Fruit fly (Drosophila melanogaster) whole organism, embryonic: ENCODE results near the gene PK2-R2.

Experiments
- Ada2b ChIP-seq: fragments of 200-800 bp; sonication (Bioruptor generic); IDR thresholded peaks from 2 replicates; pipeline ENCODE4 v1.3.6; 2022; ENCODE audit warnings: missing biosample characterization, missing genetic modification characterization
- CG10654 ChIP-seq: fragments of 200-800 bp; sonication (Bioruptor generic); optimal IDR thresholded peaks from 2 replicates; lab custom pipeline; 2016; ENCODE audit warnings: missing biosample characterization, missing genetic modification characterization
- CG10959 ChIP-seq: fragments of 200-800 bp; sonication (Bioruptor generic); IDR thresholded peaks from 2 replicates; pipeline ENCODE4 v1.3.6; 2022; ENCODE audit warnings: missing biosample characterization, missing genetic modification characterization
- CG12391 ChIP-seq: fragments of 200-800 bp; sonication (Bioruptor generic); optimal IDR thresholded peaks from 3 replicates; lab custom pipeline; 2018; ENCODE audit warnings: missing biosample characterization, mild to moderate bottlenecking, missing genetic modification characterization, moderate library complexity
- CG13296 ChIP-seq: fragments of 200-800 bp; sonication (Bioruptor generic); optimal IDR thresholded peaks from 3 replicates; lab custom pipeline; 2018; ENCODE audit warnings: missing biosample characterization, mild to moderate bottlenecking, missing genetic modification characterization
- CG1602 ChIP-seq: fragments of 200-800 bp; sonication (Bioruptor generic); optimal IDR thresholded peaks from 3 replicates; lab custom pipeline; 2016; ENCODE audit warnings: missing biosample characterization, missing genetic modification characterization
- CG17829 ChIP-seq: fragments of 200-800 bp; optimal IDR thresholded peaks from 2 replicates; lab custom pipeline; 2019; ENCODE audit warnings: missing biosample characterization, mild to moderate bottlenecking, missing genetic modification characterization, moderate library complexity
- CG18764 ChIP-seq: fragments of 200-800 bp; sonication (Bioruptor generic); optimal IDR thresholded peaks from 3 replicates; lab custom pipeline; 2016; ENCODE audit warnings: missing biosample characterization, missing genetic modification characterization
- CG30431 ChIP-seq: fragments of 200-800 bp; sonication (Bioruptor generic); optimal IDR thresholded peaks from 2 replicates; lab custom pipeline; 2017; ENCODE audit warnings: missing biosample characterization, missing genetic modification characterization
- CG33557 ChIP-seq: fragments of 200-800 bp; sonication (Bioruptor generic); optimal IDR thresholded peaks from 2 replicates; lab custom pipeline; 2019; ENCODE audit warnings: missing biosample characterization, mild to moderate bottlenecking, missing genetic modification characterization, moderate library complexity
- CG34422 ChIP-seq: fragments of 200-800 bp; sonication (Bioruptor generic); IDR thresholded peaks from 3 replicates; pipeline ENCODE4 v1.3.6; 2022; ENCODE audit warnings: missing biosample characterization, missing genetic modification characterization
- CG4820 ChIP-seq: fragments of 200-800 bp; sonication (Bioruptor generic); optimal IDR thresholded peaks from 3 replicates; lab custom pipeline; 2016; ENCODE audit warnings: missing biosample characterization, missing genetic modification characterization
- CG6854 ChIP-seq: fragments of 200-800 bp; sonication (Bioruptor generic); optimal IDR thresholded peaks from 3 replicates; lab custom pipeline; 2017; ENCODE audit warnings: missing biosample characterization, mild to moderate bottlenecking, missing genetic modification characterization
- CG9797 ChIP-seq: fragments of 200-800 bp; sonication (Bioruptor generic); optimal IDR thresholded peaks from 3 replicates; lab custom pipeline; 2018; ENCODE audit warnings: missing biosample characterization, mild to moderate bottlenecking, missing genetic modification characterization
- Camta ChIP-seq: fragments of 200-800 bp; sonication (Bioruptor generic); optimal IDR thresholded peaks from 2 replicates; lab custom pipeline; 2016; ENCODE audit warnings: missing biosample characterization, missing genetic modification characterization
- CkIIα-i1 ChIP-seq: fragments of 200-800 bp; sonication (Bioruptor generic); IDR thresholded peaks from 2 replicates; pipeline ENCODE4 v1.3.6; 2022; ENCODE audit warnings: missing biosample characterization, missing genetic modification characterization
- Deaf1 ChIP-seq: fragments of 200-800 bp; optimal IDR thresholded peaks from 3 replicates; lab custom pipeline; 2019; ENCODE audit warnings: missing biosample characterization, mild to moderate bottlenecking, missing genetic modification characterization, moderate library complexity
- ERR ChIP-seq: fragments of 200-800 bp; sonication (Bioruptor generic); optimal IDR thresholded peaks from 2 replicates; lab custom pipeline; 2016; ENCODE audit warnings: missing biosample characterization, missing genetic modification characterization
- Fer2 ChIP-seq: fragments of 200-800 bp; sonication (Bioruptor generic); optimal IDR thresholded peaks from 2 replicates; lab custom pipeline; 2018; ENCODE audit warnings: missing biosample characterization, mild to moderate bottlenecking, missing genetic modification characterization, moderate library complexity
- Hand ChIP-seq: fragments of 200-800 bp; sonication (Bioruptor generic); optimal IDR thresholded peaks from 2 replicates; lab custom pipeline; 2017; ENCODE audit warnings: mild to moderate bottlenecking, missing biosample characterization, missing genetic modification reagents, missing genetic modification characterization
- Hmx ChIP-seq: fragments of 200-800 bp; sonication (Bioruptor generic); optimal IDR thresholded peaks from 2 replicates; lab custom pipeline; 2016; ENCODE audit warnings: missing biosample characterization, missing genetic modification characterization
- Hr51 ChIP-seq, 2 experiments: fragments of 200-800 bp; sonication (Bioruptor generic); optimal IDR thresholded peaks; 2 replicates in 1 of 2; 3 replicates in 1 of 2; lab custom pipeline; 2016 to 2018; ENCODE audit warnings: missing biosample characterization in 2 of 2, missing genetic modification characterization in 2 of 2, mild to moderate bottlenecking in 1 of 2, moderate library complexity in 1 of 2
- Lpt ChIP-seq: fragments of >200 bp; optimal IDR thresholded peaks from 2 replicates; lab custom pipeline; 2018; ENCODE audit warnings: missing biosample characterization, missing genetic modification characterization
- NK7.1 ChIP-seq: fragments of 200-800 bp; sonication (Bioruptor generic); optimal IDR thresholded peaks from 3 replicates; lab custom pipeline; 2016; ENCODE audit warnings: missing biosample characterization, missing genetic modification characterization
- Spps ChIP-seq: fragments of 200-800 bp; sonication (Bioruptor generic); optimal IDR thresholded peaks from 2 replicates; lab custom pipeline; 2018; ENCODE audit warnings: missing biosample characterization, mild to moderate bottlenecking, missing genetic modification characterization
- Ssrp ChIP-seq: fragments of 200-800 bp; sonication (Bioruptor generic); optimal IDR thresholded peaks from 2 replicates; lab custom pipeline; 2018; ENCODE audit warnings: missing biosample characterization, mild to moderate bottlenecking, missing genetic modification characterization, moderate library complexity
- Xrp1 ChIP-seq: fragments of 200-800 bp; sonication (Bioruptor generic); IDR thresholded peaks from 2 replicates; pipeline ENCODE4 v1.3.6; 2022; ENCODE audit warnings: missing biosample characterization, missing genetic modification characterization
- aop ChIP-seq: fragments of 200-800 bp; sonication (Bioruptor generic); IDR thresholded peaks from 2 replicates; pipeline ENCODE4 v1.3.6; 2022; ENCODE audit warnings: missing biosample characterization, missing genetic modification characterization
- ase ChIP-seq: fragments of 200-800 bp; sonication (Bioruptor generic); IDR thresholded peaks from 3 replicates; pipeline ENCODE4 v1.3.6; 2022; ENCODE audit warnings: missing biosample characterization, missing genetic modification characterization
- bigmax ChIP-seq: fragments of 200-800 bp; sonication (Bioruptor generic); optimal IDR thresholded peaks from 2 replicates; lab custom pipeline; 2018; ENCODE audit warnings: missing biosample characterization, mild to moderate bottlenecking, missing genetic modification characterization
- cg ChIP-seq: fragments of 200-800 bp; sonication (Bioruptor generic); optimal IDR thresholded peaks from 3 replicates; lab custom pipeline; 2019; ENCODE audit warnings: missing biosample characterization, mild to moderate bottlenecking, missing genetic modification characterization, moderate library complexity
- ci ChIP-seq: fragments of 200-800 bp; sonication (Bioruptor generic); IDR thresholded peaks from 3 replicates; pipeline ENCODE4 v1.3.6; 2022; ENCODE audit warnings: missing biosample characterization, missing genetic modification characterization
- dan ChIP-seq: fragments of 200-800 bp; sonication (Bioruptor generic); IDR thresholded peaks from 2 replicates; pipeline ENCODE4 v1.3.6; 2022; ENCODE audit warnings: missing biosample characterization, missing genetic modification characterization
- dmrt99B ChIP-seq: fragments of 200-800 bp; sonication (Bioruptor generic); optimal IDR thresholded peaks from 2 replicates; lab custom pipeline; 2018; ENCODE audit warnings: missing biosample characterization, mild to moderate bottlenecking, missing genetic modification characterization, moderate library complexity
- dpn ChIP-seq, 2 experiments: fragments of 200-800 bp; sonication (Bioruptor generic); optimal IDR thresholded peaks; 3 replicates each; lab custom pipeline; 2016; ENCODE audit warnings: missing biosample characterization in 2 of 2, missing genetic modification characterization in 2 of 2
- eyg ChIP-seq: fragments of 200-800 bp; sonication (Bioruptor generic); optimal IDR thresholded peaks from 3 replicates; lab custom pipeline; 2016; ENCODE audit warnings: missing biosample characterization, missing genetic modification characterization
- grau ChIP-seq: fragments of 200-800 bp; optimal IDR thresholded peaks from 3 replicates; lab custom pipeline; 2019; ENCODE audit warnings: missing biosample characterization, mild to moderate bottlenecking, missing genetic modification characterization, moderate library complexity
- her ChIP-seq: fragments of 200-800 bp; sonication (Bioruptor generic); optimal IDR thresholded peaks from 2 replicates; lab custom pipeline; 2016; ENCODE audit warnings: missing biosample characterization, missing genetic modification characterization
- hkb ChIP-seq, 2 experiments: fragments of 200-800 bp in 1 of 2; fragments of >200 bp in 1 of 2; sonication (Bioruptor generic) in 1 of 2; IDR thresholded peaks in 1 of 2; optimal IDR thresholded peaks in 1 of 2; 2 replicates each; pipeline versions ENCODE4 v1.3.6 to Lab custom; 2017 to 2022; ENCODE audit warnings: missing biosample characterization in 1 of 2, missing genetic modification characterization in 1 of 2
- jing ChIP-seq: fragments of 200-800 bp; sonication (Bioruptor generic); optimal IDR thresholded peaks from 2 replicates; lab custom pipeline; 2018; ENCODE audit warnings: missing biosample characterization, mild to moderate bottlenecking, missing genetic modification characterization
- ken ChIP-seq: fragments of 200-800 bp; sonication (Bioruptor generic); IDR thresholded peaks from 3 replicates; pipeline ENCODE4 v1.3.6; 2022; ENCODE audit warnings: missing biosample characterization, missing genetic modification characterization
- luna ChIP-seq: fragments of 200-800 bp; sonication (Bioruptor generic); optimal IDR thresholded peaks from 2 replicates; lab custom pipeline; 2016; ENCODE audit warnings: missing biosample characterization, missing genetic modification characterization
- phol ChIP-seq: fragments of 200-800 bp; sonication (Bioruptor generic); optimal IDR thresholded peaks from 3 replicates; lab custom pipeline; 2018; ENCODE audit warnings: missing biosample characterization, mild to moderate bottlenecking, missing genetic modification characterization, moderate library complexity
- row ChIP-seq: fragments of 200-800 bp; sonication (Bioruptor generic); IDR thresholded peaks from 3 replicates; pipeline ENCODE4 v1.3.6; 2022; ENCODE audit warnings: missing biosample characterization, missing genetic modification characterization
- trh ChIP-seq: fragments of 200-800 bp; sonication (Bioruptor generic); optimal IDR thresholded peaks from 2 replicates; lab custom pipeline; 2016; ENCODE audit warnings: missing biosample characterization, missing genetic modification characterization
- unc-4 ChIP-seq: fragments of 200-800 bp; sonication (Bioruptor generic); IDR thresholded peaks from 2 replicates; pipeline ENCODE4 v1.3.6; 2022; ENCODE audit warnings: missing biosample characterization, missing genetic modification characterization; ENCODE audit not compliant: partially characterized antibody
- usp ChIP-seq: fragments of >200 bp; optimal IDR thresholded peaks from 2 replicates; lab custom pipeline; 2017; ENCODE audit warnings: missing biosample characterization, missing genetic modification characterization
- vnd ChIP-seq: fragments of 200-800 bp; sonication (Bioruptor generic); IDR thresholded peaks from 3 replicates; pipeline ENCODE4 v1.3.6; 2022; ENCODE audit warnings: missing biosample characterization, missing genetic modification characterization; ENCODE audit not compliant: partially characterized antibody

The PK2-R2 gene

dm6 chr3R:13366561-13367518 is 32.9 kb upstream of the PK2-R2 start, which contains the start of gene Elp6 (continued):
- TF ChIP-seq Lpt (no peak), grau (tag; lab: Kevin White, UChicago) (peak; percentile 71), trh (GFP tag; lab: Kevin White, UChicago) (peak; percentile 33), CG17829 (no peak), jing (peak; percentile 39), CG10654 (GFP tag; lab: Kevin White, UChicago) (peak; percentile 38), unc-4 (GFP tag; lab: Robert Waterston, UW) (no peak; the same call in 1 of the 2 replicates), eyg (GFP tag; lab: Kevin White, UChicago) (peak; percentile 52), aop (GFP tag; lab: Robert Waterston, UW) (no peak), ci (GFP tag; lab: Robert Waterston, UW) (peak; percentile 6; the same call in 1 of the 3 replicates), CG12391 (tag; lab: Kevin White, UChicago) (peak; percentile 68), phol (peak; percentile 77), usp (GFP tag; lab: Kevin White, UChicago) (no peak), CG4820 (GFP tag; lab: Kevin White, UChicago) (peak; percentile 53), Ssrp (tag; lab: Kevin White, UChicago) (peak; percentile 46), CG6854 (GFP tag; lab: Kevin White, UChicago) (peak; percentile 53), Hand (GFP tag; lab: Kevin White, UChicago) (peak; percentile 61), CG10959 (GFP tag; lab: Robert Waterston, UW) (no peak), dmrt99B (peak; percentile 73), NK7.1 (GFP tag; lab: Kevin White, UChicago) (peak; percentile 4), CkIIα-i1 (GFP tag; lab: Robert Waterston, UW) (0 out of 2 replicates have a peak, but pooled peaks have one; percentile 10), Ada2b (GFP tag; lab: Robert Waterston, UW) (peak; percentile 57), Hr51 (GFP tag; optimal IDR thresholded peaks at IDR 0.05; lab: Kevin White, UChicago) (peak; percentile 50 to 73), ken (GFP tag; lab: Robert Waterston, UW) (0 out of 3 replicates have a peak, but pooled peaks have one; percentile 20), luna (GFP tag; lab: Kevin White, UChicago) (no peak), Deaf1 (tag; lab: Kevin White, UChicago) (peak; percentile 37), vnd (no peak), CG33557 (GFP tag; lab: Kevin White, UChicago) (no peak), CG13296 (peak; percentile 49), CG18764 (GFP tag; lab: Kevin White, UChicago) (peak; percentile 47), bigmax (no peak), Spps (no peak), CG9797 (GFP tag; lab: Kevin White, UChicago) (peak; percentile 59), ase (GFP tag; lab: Robert Waterston, UW) (peak; percentile 64), Xrp1 (GFP tag; lab: Robert Waterston, UW) (peak; percentile 51; the same call in 1 of the 2 replicates), cg (no peak), hkb (optimal IDR thresholded peaks at IDR 0.05; lab: Kevin White, UChicago) (no peak), hkb (GFP tag; IDR thresholded peaks at IDR 0.05; lab: Robert Waterston, UW) (peak; percentile 60; the same call in 1 of the 2 replicates), Camta (GFP tag; lab: Kevin White, UChicago) (peak; percentile 52), CG30431 (peak; percentile 4), CG34422 (GFP tag; lab: Robert Waterston, UW) (peak; percentile 61), row (GFP tag; lab: Robert Waterston, UW) (peak; percentile 62), Fer2 (tag; lab: Kevin White, UChicago) (peak; percentile 25), ERR (GFP tag; lab: Kevin White, UChicago) (no peak), dan (no peak), Hmx (peak; percentile 28), dpn (GFP tag; optimal IDR thresholded peaks at IDR 0.05; lab: Kevin White, UChicago) (peak; percentile 42 to 72), her (GFP tag; lab: Kevin White, UChicago) (no peak), CG1602 (GFP tag; lab: Kevin White, UChicago) (peak; percentile 67)
